Worm (Caenorhabditis elegans): ENCODE measurements around the gene hmt-1.

ce11 chrIII:11110756-11111155 lies 11.0 kb upstream of the hmt-1 start:
- TF ChIP-seq hlh-30 (tag; optimal IDR thresholded peaks at IDR 0.05; ENCODE audit: insufficient read depth) = no peak
- TF ChIP-seq gmeb-2 (tag; optimal IDR thresholded peaks at IDR 0.05) = no peak
- no peak for TF ChIP-seq ceh-19 (GFP tag; optimal IDR thresholded peaks at IDR 0.05)
- TF ChIP-seq unc-3 (GFP tag; conservative IDR thresholded peaks at IDR 0.05) = no peak
- TF ChIP-seq unc-3 (tag; optimal IDR thresholded peaks at IDR 0.05) = no peak
- TF ChIP-seq pax-1 (tag; optimal IDR thresholded peaks at IDR 0.05) = no peak
- TF ChIP-seq nfya-1 (tag; optimal IDR thresholded peaks at IDR 0.05) = peak; percentile 17
- no peak for TF ChIP-seq dmd-4 (tag; optimal IDR thresholded peaks at IDR 0.05; ENCODE audit: borderline replicate concordance)
